Fruit fly (Drosophila melanogaster) whole organism, embryonic: ENCODE data around the gene CG32299.

Experiments
- Ada2b ChIP-seq: fragments of 200-800 bp; sonication (Bioruptor generic); IDR thresholded peaks from 2 replicates; pipeline ENCODE4 v1.3.6; 2022; ENCODE audit warnings: missing biosample characterization, missing genetic modification characterization
- Aef1 ChIP-seq: fragments of 200-800 bp; sonication (Bioruptor generic); IDR thresholded peaks from 3 replicates; pipeline ENCODE4 v1.3.6; 2022; ENCODE audit warnings: missing biosample characterization, missing genetic modification characterization
- CG10147 ChIP-seq: fragments of 200-800 bp; sonication (Bioruptor generic); optimal IDR thresholded peaks from 2 replicates; lab custom pipeline; 2019; ENCODE audit warnings: missing biosample characterization, mild to moderate bottlenecking, missing genetic modification characterization, moderate library complexity
- CG10431 ChIP-seq: fragments of 200-800 bp; sonication (Bioruptor generic); optimal IDR thresholded peaks from 3 replicates; lab custom pipeline; 2018; ENCODE audit warnings: missing biosample characterization, mild to moderate bottlenecking, missing genetic modification characterization
- CG11504 ChIP-seq: fragments of 200-800 bp; sonication (Bioruptor generic); optimal IDR thresholded peaks from 3 replicates; lab custom pipeline; 2019; ENCODE audit warnings: missing biosample characterization, mild to moderate bottlenecking, missing genetic modification characterization, moderate library complexity
- CG11695 ChIP-seq: fragments of 200-800 bp; sonication (Bioruptor generic); IDR thresholded peaks from 3 replicates; pipeline ENCODE4 v1.3.6; 2022; ENCODE audit warnings: missing biosample characterization, missing genetic modification characterization
- CG11696 ChIP-seq: fragments of 200-800 bp; sonication (Bioruptor generic); IDR thresholded peaks from 2 replicates; pipeline ENCODE4 v1.3.6; 2022; ENCODE audit warnings: missing biosample characterization, missing genetic modification characterization
- CG12071 ChIP-seq: fragments of 200-800 bp; sonication (Bioruptor generic); optimal IDR thresholded peaks from 3 replicates; lab custom pipeline; 2018; ENCODE audit warnings: missing biosample characterization, mild to moderate bottlenecking, missing genetic modification characterization
- CG12104 ChIP-seq: fragments of 200-800 bp; sonication (Bioruptor generic); optimal IDR thresholded peaks from 3 replicates; lab custom pipeline; 2016; ENCODE audit warnings: missing biosample characterization, missing genetic modification characterization
- CG15011 ChIP-seq: fragments of 200-800 bp; sonication (Bioruptor generic); optimal IDR thresholded peaks from 3 replicates; lab custom pipeline; 2018; ENCODE audit warnings: missing biosample characterization, mild to moderate bottlenecking, missing genetic modification characterization
- CG15514 ChIP-seq: fragments of 200-800 bp; sonication (Bioruptor generic); optimal IDR thresholded peaks from 3 replicates; lab custom pipeline; 2017; ENCODE audit warnings: missing biosample characterization, missing genetic modification characterization, mild to moderate bottlenecking, moderate library complexity, missing genetic modification reagents
- CG17359 ChIP-seq: fragments of 200-800 bp; sonication (Bioruptor generic); optimal IDR thresholded peaks from 3 replicates; lab custom pipeline; 2018; ENCODE audit warnings: missing biosample characterization, mild to moderate bottlenecking, missing genetic modification characterization, moderate library complexity
- CG18476 ChIP-seq: fragments of 200-800 bp; sonication (Bioruptor generic); optimal IDR thresholded peaks from 2 replicates; lab custom pipeline; 2016; ENCODE audit warnings: missing biosample characterization, mild to moderate bottlenecking, missing genetic modification characterization
- CG18599 ChIP-seq: fragments of 200-800 bp; sonication (Bioruptor generic); optimal IDR thresholded peaks from 3 replicates; lab custom pipeline; 2017; ENCODE audit warnings: missing biosample characterization, missing genetic modification characterization, mild to moderate bottlenecking, moderate library complexity, missing genetic modification reagents
- CG32772 ChIP-seq: fragments of 200-800 bp; sonication (Bioruptor generic); IDR thresholded peaks from 2 replicates; pipeline ENCODE4 v1.3.6; 2022; ENCODE audit warnings: missing biosample characterization, missing genetic modification characterization
- CG3281 ChIP-seq: fragments of 200-800 bp; sonication (Bioruptor generic); optimal IDR thresholded peaks from 3 replicates; lab custom pipeline; 2017; ENCODE audit warnings: missing biosample characterization, mild to moderate bottlenecking, missing genetic modification characterization
- CG6254 ChIP-seq: fragments of 200-800 bp; sonication (Bioruptor generic); optimal IDR thresholded peaks from 3 replicates; lab custom pipeline; 2017; ENCODE audit warnings: mild to moderate bottlenecking, missing biosample characterization, missing genetic modification reagents, missing genetic modification characterization
- CG6854 ChIP-seq: fragments of 200-800 bp; sonication (Bioruptor generic); optimal IDR thresholded peaks from 3 replicates; lab custom pipeline; 2017; ENCODE audit warnings: missing biosample characterization, mild to moderate bottlenecking, missing genetic modification characterization
- CG7839 ChIP-seq: fragments of 200-800 bp; sonication (Bioruptor generic); optimal IDR thresholded peaks from 3 replicates; lab custom pipeline; 2018; ENCODE audit warnings: missing biosample characterization, mild to moderate bottlenecking, missing genetic modification characterization, moderate library complexity
- CG9727 ChIP-seq: fragments of 200-800 bp; sonication (Bioruptor generic); optimal IDR thresholded peaks from 3 replicates; lab custom pipeline; 2017; ENCODE audit warnings: missing biosample characterization, mild to moderate bottlenecking, missing genetic modification characterization
- CHES-1-like ChIP-seq: fragments of 200-800 bp; sonication (Bioruptor generic); optimal IDR thresholded peaks from 2 replicates; lab custom pipeline; 2016; ENCODE audit warnings: missing biosample characterization, missing genetic modification characterization
- Dfd ChIP-seq, 2 experiments: fragments of >200 bp; optimal IDR thresholded peaks; 2 replicates each; lab custom pipeline; 2017; ENCODE audit warnings: missing biosample characterization in 2 of 2, missing genetic modification characterization in 2 of 2
- Drgx ChIP-seq: fragments of 200-800 bp; sonication (Bioruptor generic); IDR thresholded peaks from 2 replicates; pipeline ENCODE4 v1.3.6; 2022; ENCODE audit warnings: missing biosample characterization, missing genetic modification characterization
- HLH3B ChIP-seq: fragments of 200-800 bp; sonication (Bioruptor generic); IDR thresholded peaks from 2 replicates; pipeline ENCODE4 v1.3.6; 2022; ENCODE audit warnings: missing biosample characterization, missing genetic modification characterization
- Jarid2 ChIP-seq: fragments of 200-800 bp; sonication (Bioruptor generic); optimal IDR thresholded peaks from 3 replicates; lab custom pipeline; 2017; ENCODE audit warnings: mild to moderate bottlenecking, missing biosample characterization, missing genetic modification reagents, missing genetic modification characterization
- Lpt ChIP-seq: fragments of >200 bp; optimal IDR thresholded peaks from 2 replicates; lab custom pipeline; 2018; ENCODE audit warnings: missing biosample characterization, missing genetic modification characterization
- Meics ChIP-seq: fragments of 200-800 bp; sonication (Bioruptor generic); optimal IDR thresholded peaks from 2 replicates; lab custom pipeline; 2017; ENCODE audit warnings: missing biosample characterization, mild to moderate bottlenecking, missing genetic modification characterization
- Pdp1 ChIP-seq, 2 experiments: fragments of 200-800 bp; sonication (Bioruptor generic); optimal IDR thresholded peaks; 3 replicates each; lab custom pipeline; 2016; ENCODE audit warnings: missing biosample characterization in 2 of 2, missing genetic modification characterization in 2 of 2, mild to moderate bottlenecking in 1 of 2, moderate library complexity in 1 of 2
- Poxn ChIP-seq: fragments of 200-800 bp; sonication (Bioruptor generic); IDR thresholded peaks from 2 replicates; pipeline ENCODE4 v1.3.6; 2022; ENCODE audit warnings: missing biosample characterization, missing genetic modification characterization
- Ptx1 ChIP-seq: fragments of 200-800 bp; sonication (Bioruptor generic); IDR thresholded peaks from 2 replicates; pipeline ENCODE4 v1.3.6; 2022; ENCODE audit warnings: missing biosample characterization, missing genetic modification characterization
- Sox102F ChIP-seq: fragments of 200-800 bp; sonication (Bioruptor generic); optimal IDR thresholded peaks from 2 replicates; lab custom pipeline; 2018; ENCODE audit warnings: missing biosample characterization, mild to moderate bottlenecking, missing genetic modification characterization, moderate library complexity
- ara ChIP-seq: fragments of 200-800 bp; sonication (Bioruptor generic); IDR thresholded peaks from 2 replicates; pipeline ENCODE4 v1.3.6; 2022; ENCODE audit warnings: missing biosample characterization, missing genetic modification characterization
- bab2 ChIP-seq: fragments of 200-800 bp; sonication (Bioruptor generic); optimal IDR thresholded peaks from 2 replicates; lab custom pipeline; 2016; ENCODE audit warnings: missing biosample characterization, missing genetic modification characterization
- bbx ChIP-seq: fragments of 200-800 bp; sonication (Bioruptor generic); IDR thresholded peaks from 2 replicates; pipeline ENCODE4 v1.3.6; 2022; ENCODE audit warnings: missing biosample characterization, missing genetic modification characterization; ENCODE audit not compliant: partially characterized antibody
- bigmax ChIP-seq: fragments of 200-800 bp; sonication (Bioruptor generic); optimal IDR thresholded peaks from 2 replicates; lab custom pipeline; 2018; ENCODE audit warnings: missing biosample characterization, mild to moderate bottlenecking, missing genetic modification characterization
- chinmo ChIP-seq: fragments of 200-800 bp; sonication (Bioruptor generic); IDR thresholded peaks from 4 replicates; pipeline ENCODE4 v1.3.6; 2022; ENCODE audit warnings: missing biosample characterization, missing genetic modification characterization; ENCODE audit not compliant: partially characterized antibody
- dm ChIP-seq: fragments of 200-800 bp; sonication (Bioruptor generic); optimal IDR thresholded peaks from 3 replicates; lab custom pipeline; 2016; ENCODE audit warnings: missing biosample characterization, missing genetic modification characterization
- dmrt99B ChIP-seq: fragments of 200-800 bp; sonication (Bioruptor generic); optimal IDR thresholded peaks from 2 replicates; lab custom pipeline; 2018; ENCODE audit warnings: missing biosample characterization, mild to moderate bottlenecking, missing genetic modification characterization, moderate library complexity
- fru ChIP-seq: fragments of >200 bp; optimal IDR thresholded peaks from 2 replicates; lab custom pipeline; 2017
- hth ChIP-seq: fragments of >200 bp; optimal IDR thresholded peaks from 2 replicates; lab custom pipeline; 2017; ENCODE audit warnings: inconsistent platforms
- nau ChIP-seq: fragments of 200-800 bp; sonication (Bioruptor generic); optimal IDR thresholded peaks from 3 replicates; lab custom pipeline; 2017; ENCODE audit warnings: missing biosample characterization, mild to moderate bottlenecking, missing genetic modification characterization, missing genetic modification reagents
- phol ChIP-seq: fragments of 200-800 bp; sonication (Bioruptor generic); optimal IDR thresholded peaks from 3 replicates; lab custom pipeline; 2018; ENCODE audit warnings: missing biosample characterization, mild to moderate bottlenecking, missing genetic modification characterization, moderate library complexity
- rib ChIP-seq: fragments of 200-800 bp; sonication (Bioruptor generic); IDR thresholded peaks from 2 replicates; pipeline ENCODE4 v1.3.6; 2022; ENCODE audit warnings: missing biosample characterization, missing genetic modification characterization
- scrt ChIP-seq: fragments of 200-800 bp; sonication (Bioruptor generic); optimal IDR thresholded peaks from 2 replicates; lab custom pipeline; 2018; ENCODE audit warnings: missing biosample characterization, mild to moderate bottlenecking, missing genetic modification characterization, moderate library complexity
- sens ChIP-seq: fragments of 200-800 bp; sonication (Bioruptor generic); peaks from one replicate; lab custom pipeline; 2016; ENCODE audit warnings: missing biosample characterization, missing genetic modification characterization
- slou ChIP-seq: fragments of 200-800 bp; sonication (Bioruptor generic); optimal IDR thresholded peaks from 3 replicates; lab custom pipeline; 2016; ENCODE audit warnings: missing biosample characterization, missing genetic modification characterization
- sna ChIP-seq: fragments of 200-800 bp; sonication (Bioruptor generic); IDR thresholded peaks from 2 replicates; pipeline ENCODE4 v1.3.6; 2022; ENCODE audit warnings: missing biosample characterization, missing genetic modification characterization; ENCODE audit not compliant: partially characterized antibody
- tap ChIP-seq: fragments of 200-800 bp; optimal IDR thresholded peaks from 3 replicates; lab custom pipeline; 2019; ENCODE audit warnings: missing biosample characterization, mild to moderate bottlenecking, missing genetic modification characterization, moderate library complexity
- tin ChIP-seq: fragments of 200-800 bp; sonication (Bioruptor generic); optimal IDR thresholded peaks from 3 replicates; lab custom pipeline; 2016; ENCODE audit warnings: missing biosample characterization, missing genetic modification characterization

Gene CG32299

dm6 chr3L:2410869-2411268, 20.1 kb upstream of the CG32299 start (continued):
- TF ChIP-seq HLH3B (GFP tag; lab: Robert Waterston, UW): peak; percentile 61
- peak; percentile 14 for TF ChIP-seq CG12071 (GFP tag; lab: Kevin White, UChicago)
- peak; percentile 42; the same call in 1 of the 2 replicates for TF ChIP-seq Drgx (GFP tag; lab: Robert Waterston, UW)
- peak; percentile 70; the same call in 1 of the 2 replicates for TF ChIP-seq Ada2b (GFP tag; lab: Robert Waterston, UW)
- peak; percentile 69 for TF ChIP-seq CG10147
- TF ChIP-seq CG9727 (GFP tag; lab: Kevin White, UChicago): peak; percentile 17
- TF ChIP-seq rib: no peak
- TF ChIP-seq Jarid2 (GFP tag; lab: Kevin White, UChicago): no peak
- no peak for TF ChIP-seq fru (lab: Kevin White, UChicago)
- no peak for TF ChIP-seq CHES-1-like (GFP tag; lab: Kevin White, UChicago)
- TF ChIP-seq tin (GFP tag; lab: Kevin White, UChicago): peak; percentile 10
- peak; percentile 29 for TF ChIP-seq CG15514 (GFP tag; lab: Kevin White, UChicago)
- TF ChIP-seq chinmo (GFP tag; lab: Robert Waterston, UW): no peak
- TF ChIP-seq Meics (GFP tag; lab: Kevin White, UChicago): peak; percentile 25
- no peak for TF ChIP-seq hth
- no peak for TF ChIP-seq dm (GFP tag; lab: Kevin White, UChicago)
- no peak for TF ChIP-seq Lpt
- peak; percentile 37; the same call in 1 of the 3 replicates for TF ChIP-seq CG11695 (GFP tag; lab: Robert Waterston, UW)
- peak; percentile 3 for TF ChIP-seq nau
- peak; percentile 26 for TF ChIP-seq sens
- no peak for TF ChIP-seq CG6254
- TF ChIP-seq CG12104 (GFP tag; lab: Kevin White, UChicago): no peak
- no peak for TF ChIP-seq sna
- no peak for TF ChIP-seq bigmax (GFP tag; lab: Kevin White, UChicago)
- peak; percentile 80 for TF ChIP-seq CG18599 (GFP tag; lab: Kevin White, UChicago)
- peak; percentile 70 for TF ChIP-seq CG11504 (tag; lab: Kevin White, UChicago)
- no peak for TF ChIP-seq dmrt99B (tag; lab: Kevin White, UChicago)
- TF ChIP-seq Ptx1 (GFP tag; lab: Robert Waterston, UW): peak; percentile 23; the same call in 1 of the 2 replicates
- TF ChIP-seq CG3281 (GFP tag; lab: Kevin White, UChicago): peak; percentile 41
- TF ChIP-seq scrt (GFP tag; lab: Kevin White, UChicago): no peak
- no peak for TF ChIP-seq slou (GFP tag; lab: Kevin White, UChicago)
- TF ChIP-seq CG17359: peak; percentile 30
- TF ChIP-seq ara (GFP tag; lab: Robert Waterston, UW): no peak
- peak; percentile 38 for TF ChIP-seq CG18476
- peak in 1 of 2 experiments; percentile 21 for TF ChIP-seq Pdp1 (GFP tag; optimal IDR thresholded peaks at IDR 0.05; lab: Kevin White, UChicago)
- TF ChIP-seq Poxn (GFP tag; lab: Robert Waterston, UW): no peak
- TF ChIP-seq Aef1 (GFP tag; lab: Robert Waterston, UW): peak; percentile 41; the same call in 1 of the 3 replicates
- no peak for TF ChIP-seq CG10431 (GFP tag; lab: Kevin White, UChicago)
- TF ChIP-seq tap (tag; lab: Kevin White, UChicago): no peak
- TF ChIP-seq bab2 (GFP tag; lab: Kevin White, UChicago): peak; percentile 33
- no peak for TF ChIP-seq bbx (GFP tag; lab: Robert Waterston, UW)
- no peak for TF ChIP-seq CG15011
- peak; percentile 46 for TF ChIP-seq CG7839
- TF ChIP-seq phol: peak; percentile 22
- no peak for TF ChIP-seq CG32772 (GFP tag; lab: Robert Waterston, UW)
- TF ChIP-seq CG6854 (GFP tag; lab: Kevin White, UChicago): peak; percentile 22
- no peak for TF ChIP-seq CG11696
- no peak for TF ChIP-seq Dfd (GFP tag; optimal IDR thresholded peaks at IDR 0.05; lab: Kevin White, UChicago)
- peak; percentile 18 for TF ChIP-seq Sox102F (GFP tag; lab: Kevin White, UChicago)
